Worm (Caenorhabditis elegans): ENCODE measurements around the gene ipla-3.

ipla-3 gene

ce11 chrV:20710156-20710555 is 18.9 kb downstream of the ipla-3 start (continued):
- TF ChIP-seq nhr-19 (GFP tag; conservative IDR thresholded peaks at IDR 0.05) (no peak; the same call in none of the 2 replicates), nhr-85 (tag) (no peak), rnt-1 (tag; optimal IDR thresholded peaks at IDR 0.05) (peak; percentile 77), mdl-1 (tag; optimal IDR thresholded peaks at IDR 0.05) (peak in 1 of 2 experiments; percentile 47), aly-2 (tag; optimal IDR thresholded peaks at IDR 0.05) (no peak), swsn-7 (tag; optimal IDR thresholded peaks at IDR 0.05) (no peak), fkh-10 (GFP tag; optimal IDR thresholded peaks at IDR 0.05) (peak; percentile 12), mef-2 (tag; optimal IDR thresholded peaks at IDR 0.05) (peak; percentile 0), lin-15B (tag; optimal IDR thresholded peaks at IDR 0.05) (no peak), lin-14 (GFP tag; optimal IDR thresholded peaks at IDR 0.05) (peak; percentile 81), snpc-4 (tag; optimal IDR thresholded peaks at IDR 0.05) (no peak), lin-13 (GFP tag; optimal IDR thresholded peaks at IDR 0.05) (no peak), nhr-237 (tag; optimal IDR thresholded peaks at IDR 0.05) (no peak), lir-3 (tag; optimal IDR thresholded peaks at IDR 0.05; ENCODE audit: poor library complexity) (peak; percentile 43), nhr-11 (tag; optimal IDR thresholded peaks at IDR 0.05) (no peak), egl-27 (tag; optimal IDR thresholded peaks at IDR 0.05) (no peak), nhr-12 (tag; optimal IDR thresholded peaks at IDR 0.05) (no peak), hlh-17 (GFP tag; optimal IDR thresholded peaks at IDR 0.05; ENCODE audit: borderline replicate concordance) (no peak), unc-62 (GFP tag; optimal IDR thresholded peaks at IDR 0.05) (no peak), unc-86 (tag; optimal IDR thresholded peaks at IDR 0.05) (peak; percentile 29), lsy-2 (tag; optimal IDR thresholded peaks at IDR 0.05) (peak; percentile 50 to 51), sup-37 (GFP tag; optimal IDR thresholded peaks at IDR 0.05) (no peak), nhr-47 (tag; optimal IDR thresholded peaks at IDR 0.05) (peak; percentile 26), nhr-84 (tag; optimal IDR thresholded peaks at IDR 0.05) (no peak), nhr-71 (tag; optimal IDR thresholded peaks at IDR 0.05) (peak; percentile 66)

- TF ChIP-seq F16B12.6 (tag; optimal IDR thresholded peaks at IDR 0.05) (no peak), zip-4 (GFP tag; optimal IDR thresholded peaks at IDR 0.05) (no peak), unc-30 (tag; optimal IDR thresholded peaks at IDR 0.05) (no peak), snu-23 (GFP tag; optimal IDR thresholded peaks at IDR 0.05) (peak; percentile 69), zag-1 (tag; optimal IDR thresholded peaks at IDR 0.05) (no peak), tbx-2 (tag; optimal IDR thresholded peaks at IDR 0.05) (peak; percentile 64), ztf-4 (tag; optimal IDR thresholded peaks at IDR 0.05) (no peak), ceh-90 (tag; optimal IDR thresholded peaks at IDR 0.05) (no peak), dsc-1 (tag; optimal IDR thresholded peaks at IDR 0.05) (peak; percentile 62), ceh-63 (GFP tag; optimal IDR thresholded peaks at IDR 0.05) (no peak), xbp-1 (tag; optimal IDR thresholded peaks at IDR 0.05) (peak; percentile 56), lin-39 (tag; optimal IDR thresholded peaks at IDR 0.05) (peak; percentile 72), snpc-4 (tag; optimal IDR thresholded peaks at IDR 0.05) (peak; percentile 49), isw-1 (GFP tag; IDR thresholded peaks at IDR 0.05) (peak; percentile 63), blmp-1 (tag; optimal IDR thresholded peaks at IDR 0.05) (peak; percentile 28), fkh-10 (GFP tag; optimal IDR thresholded peaks at IDR 0.05) (no peak), ama-1 (optimal IDR thresholded peaks at IDR 0.05) (no peak), alr-1 (tag; optimal IDR thresholded peaks at IDR 0.05; ENCODE audit: borderline replicate concordance) (no peak), lin-15B (tag; optimal IDR thresholded peaks at IDR 0.05) (peak; percentile 6), pqm-1 (tag; optimal IDR thresholded peaks at IDR 0.05) (no peak), swsn-7 (tag; optimal IDR thresholded peaks at IDR 0.05) (peak; percentile 67), Y116A8C.19 (tag; optimal IDR thresholded peaks at IDR 0.05; ENCODE audit: borderline replicate concordance) (no peak), lir-3 (tag; optimal IDR thresholded peaks at IDR 0.05; ENCODE audit: poor library complexity) (no peak), nhr-237 (tag; optimal IDR thresholded peaks at IDR 0.05) (no peak), tlp-1 (tag; optimal IDR thresholded peaks at IDR 0.05) (no peak), nhr-71 (tag; optimal IDR thresholded peaks at IDR 0.05) (peak; percentile 82), dpl-1 (GFP tag; optimal IDR thresholded peaks at IDR 0.05) (peak; percentile 87 to 91 (median 91)), lin-13 (GFP tag; optimal IDR thresholded peaks at IDR 0.05) (peak; percentile 43), nhr-47 (tag; optimal IDR thresholded peaks at IDR 0.05) (peak; percentile 82), grh-1 (GFP tag; IDR thresholded peaks at IDR 0.05) (peak; percentile 55; the same call in 1 of the 2 replicates), irx-1 (tag; optimal IDR thresholded peaks at IDR 0.05) (peak; percentile 49), lsy-2 (tag; optimal IDR thresholded peaks at IDR 0.05) (peak; percentile 77 to 80), efl-1 (optimal IDR thresholded peaks at IDR 0.05) (peak; percentile 47 to 93), efl-1 (GFP tag; optimal IDR thresholded peaks at IDR 0.05 in 1 of 2) (peak; percentile 92 to 99), ceh-82 (tag; optimal IDR thresholded peaks at IDR 0.05) (peak; percentile 29 to 57 (median 53)), egl-13 (tag; optimal IDR thresholded peaks at IDR 0.05) (no peak)
These were observed 25.0 kb downstream of the ipla-3 start, which contains the start of the genes F53F8.5 and F53F8.6 for ce11 chrV:20703998-20704572. TSS of gene F53F8.5 (minus strand) at chrV:20704049. TSS of gene F53F8.6 (plus strand) at chrV:20704227.
